Worm (Caenorhabditis elegans): Measurements from ENCODE around the gene pbs-3.

pbs-3 gene

DNA sequence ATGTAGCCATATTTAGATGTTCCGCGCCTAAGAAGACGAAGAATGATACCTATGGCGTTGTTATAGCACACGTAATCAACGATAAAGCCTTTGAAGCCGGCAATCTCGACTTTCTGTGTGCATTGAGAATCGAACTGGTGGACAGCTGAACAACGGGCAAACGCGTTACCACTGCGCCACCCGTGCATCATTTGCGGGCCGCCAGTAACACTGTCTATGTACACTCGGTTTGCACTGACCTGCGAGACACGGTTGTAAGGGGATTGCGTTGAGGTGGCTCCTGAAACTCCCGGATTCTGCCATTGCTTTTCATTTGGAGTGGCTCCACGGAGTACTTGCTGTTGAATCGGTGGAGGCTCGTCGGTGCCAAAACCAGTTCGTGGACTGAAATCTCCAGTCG is 12.8 kb downstream of the pbs-3 start (continued):
- no peak for TF ChIP-seq ceh-44 (GFP tag; IDR thresholded peaks at IDR 0.05)
- no peak for TF ChIP-seq snpc-4 (tag; optimal IDR thresholded peaks at IDR 0.05)
- peak; percentile 25 for TF ChIP-seq nhr-6 (tag; optimal IDR thresholded peaks at IDR 0.05)
- TF ChIP-seq Y75B8A.6 (GFP tag; IDR thresholded peaks at IDR 0.05): peak; percentile 74; the same call in 1 of the 2 replicates
- TF ChIP-seq tra-1 (GFP tag; IDR thresholded peaks at IDR 0.05): peak; percentile 68; the same call in 1 of the 2 replicates
- TF ChIP-seq lin-13 (GFP tag; optimal IDR thresholded peaks at IDR 0.05): peak; percentile 55
- TF ChIP-seq hmg-1.1 (GFP tag; IDR thresholded peaks at IDR 0.05): peak; percentile 65
- TF ChIP-seq dmd-6 (GFP tag; IDR thresholded peaks at IDR 0.05): peak; percentile 47
- TF ChIP-seq unc-62 (GFP tag; optimal IDR thresholded peaks at IDR 0.05 in 1 of 2): no peak
- TF ChIP-seq unc-62 (tag; optimal IDR thresholded peaks at IDR 0.05): no peak
- TF ChIP-seq nhr-25 (tag; optimal IDR thresholded peaks at IDR 0.05; ENCODE audit: borderline replicate concordance, insufficient read depth): peak; percentile 57
- TF ChIP-seq arid-1 (GFP tag; conservative IDR thresholded peaks at IDR 0.05): peak; percentile 84
- peak; percentile 58 for TF ChIP-seq Y5F2A.4 (GFP tag; optimal IDR thresholded peaks at IDR 0.05)
- peak; percentile 56 for TF ChIP-seq gei-8 (GFP tag; optimal IDR thresholded peaks at IDR 0.05)

DNA sequence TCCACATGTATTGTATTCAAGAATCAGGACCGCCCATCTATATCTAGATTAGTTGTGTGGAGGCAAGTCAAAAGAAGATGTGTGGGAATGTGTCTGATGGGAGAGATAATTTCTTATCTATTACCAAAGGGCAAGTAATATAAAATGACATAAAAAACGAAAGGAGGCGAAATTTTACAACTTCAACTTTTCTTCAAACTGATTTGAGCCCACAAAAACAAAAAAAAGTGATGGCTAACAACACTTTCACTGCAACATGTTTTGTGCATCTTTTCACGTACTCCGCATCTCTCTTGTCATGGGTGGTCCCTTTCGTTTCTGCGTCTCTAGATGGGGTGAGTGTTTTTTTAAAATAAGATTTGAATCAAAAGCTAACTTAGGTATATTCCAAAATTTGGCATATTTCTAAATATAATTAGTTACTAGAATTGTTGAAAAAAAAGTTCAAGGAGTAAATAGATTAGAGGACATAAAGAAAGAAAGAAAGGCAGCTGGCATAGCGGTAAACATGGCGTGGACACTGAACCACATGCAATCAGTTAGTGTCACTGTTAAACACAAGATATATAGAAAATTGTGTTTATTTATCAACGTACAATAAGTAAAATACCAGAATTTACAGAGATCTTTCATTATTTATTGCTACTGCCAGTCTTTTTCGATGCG is 13.6 kb downstream of the pbs-3 start, which contains the start of gene ZK546.19:
Gene ZK546.19 (plus strand): TSS at position 186 of the 666 bp plus-strand sequence.
- TF ChIP-seq snpc-4 (tag; optimal IDR thresholded peaks at IDR 0.05) (no peak), F44E2.7 (GFP tag; IDR thresholded peaks at IDR 0.05) (no peak), lin-15B (tag; optimal IDR thresholded peaks at IDR 0.05) (no peak), php-3 (GFP tag; IDR thresholded peaks at IDR 0.05) (peak; percentile 68), hlh-11 (tag; optimal IDR thresholded peaks at IDR 0.05) (peak; percentile 5), nhr-77 (tag; optimal IDR thresholded peaks at IDR 0.05) (no peak), mdl-1 (tag; optimal IDR thresholded peaks at IDR 0.05) (no peak), pqm-1 (tag; optimal IDR thresholded peaks at IDR 0.05) (peak; percentile 4), Y75B8A.6 (GFP tag; IDR thresholded peaks at IDR 0.05) (no peak), daf-16 (GFP tag; optimal IDR thresholded peaks at IDR 0.05) (peak in 1 of 2 experiments; percentile 39), daf-16 (tag; optimal IDR thresholded peaks at IDR 0.05) (peak; percentile 70), nhr-10 (tag; optimal IDR thresholded peaks at IDR 0.05) (peak; percentile 5), mxl-2 (GFP tag; conservative IDR thresholded peaks at IDR 0.05) (no peak), aha-1 (tag) (peak; percentile 100), F10B5.3 (tag; optimal IDR thresholded peaks at IDR 0.05) (no peak), F26F4.8 (GFP tag; conservative IDR thresholded peaks at IDR 0.05) (no peak), R02D3.7 (tag; optimal IDR thresholded peaks at IDR 0.05) (no peak), ceh-62 (tag; optimal IDR thresholded peaks at IDR 0.05) (no peak), aly-2 (tag; optimal IDR thresholded peaks at IDR 0.05) (no peak), dpl-1 (GFP tag; optimal IDR thresholded peaks at IDR 0.05) (peak; percentile 2), egl-43 (GFP tag; IDR thresholded peaks at IDR 0.05) (no peak), hlh-30 (tag; optimal IDR thresholded peaks at IDR 0.05; ENCODE audit: insufficient read depth) (peak; percentile 1), dve-1 (tag; optimal IDR thresholded peaks at IDR 0.05; ENCODE audit: insufficient read depth) (no peak), T20F7.1 (GFP tag; optimal IDR thresholded peaks at IDR 0.05) (peak; percentile 21), ZK546.5 (tag; optimal IDR thresholded peaks at IDR 0.05) (no peak), nhr-28 (tag; optimal IDR thresholded peaks at IDR 0.05) (peak; percentile 41), nhr-102 (tag; optimal IDR thresholded peaks at IDR 0.05) (no peak), jun-1 (tag; optimal IDR thresholded peaks at IDR 0.05) (no peak), nhr-76 (tag; optimal IDR thresholded peaks at IDR 0.05) (no peak), ces-1 (GFP tag; optimal IDR thresholded peaks at IDR 0.05) (no peak), ceh-82 (tag; optimal IDR thresholded peaks at IDR 0.05) (no peak), hif-1 (tag; optimal IDR thresholded peaks at IDR 0.05) (peak; percentile 41 to 99), zag-1 (tag; optimal IDR thresholded peaks at IDR 0.05) (no peak), Y105C5A.15 (GFP tag; IDR thresholded peaks at IDR 0.05) (no peak), mes-2 (tag; optimal IDR thresholded peaks at IDR 0.05; ENCODE audit: poor library complexity, severe bottlenecking) (no peak), nhr-42 (GFP tag; IDR thresholded peaks at IDR 0.05) (no peak), nhr-111 (GFP tag; optimal IDR thresholded peaks at IDR 0.05) (no peak), rbr-2 (tag; optimal IDR thresholded peaks at IDR 0.05) (no peak)

Measured in whole organism, L4 larva.